Fruit fly (Drosophila melanogaster) whole organism, prepupa: ENCODE data around the gene ZnT77C.

Experiments used
- Blimp-1 ChIP-seq: fragments of 200-800 bp; sonication (Bioruptor generic); optimal IDR thresholded peaks from 3 replicates; lab custom pipeline; 2017; ENCODE audit warnings: missing biosample characterization, missing genetic modification characterization, mild to moderate bottlenecking, moderate library complexity, missing genetic modification reagents
- CG10631 ChIP-seq: fragments of 200-800 bp; sonication (Bioruptor generic); optimal IDR thresholded peaks from 2 replicates; lab custom pipeline; 2016; ENCODE audit warnings: missing biosample characterization, missing genetic modification characterization
- CG10669 ChIP-seq: fragments of 200-800 bp; sonication (Bioruptor generic); optimal IDR thresholded peaks from 3 replicates; lab custom pipeline; 2018; ENCODE audit warnings: missing biosample characterization, mild to moderate bottlenecking, missing genetic modification characterization, moderate library complexity
- CG11762 ChIP-seq: fragments of 200-800 bp; sonication (Bioruptor generic); optimal IDR thresholded peaks from 3 replicates; lab custom pipeline; 2016; ENCODE audit warnings: missing biosample characterization, missing genetic modification characterization; ENCODE audit not compliant: insufficient read depth
- CG1621 ChIP-seq: fragments of 200-800 bp; sonication (Bioruptor generic); optimal IDR thresholded peaks from 3 replicates; lab custom pipeline; 2018; ENCODE audit warnings: missing biosample characterization, mild to moderate bottlenecking, missing genetic modification characterization
- CG16779 ChIP-seq: fragments of 200-800 bp; sonication (Bioruptor generic); optimal IDR thresholded peaks from 3 replicates; lab custom pipeline; 2017; ENCODE audit warnings: missing biosample characterization, mild to moderate bottlenecking, missing genetic modification characterization
- CG3032 ChIP-seq: fragments of 200-800 bp; optimal IDR thresholded peaks from 2 replicates; lab custom pipeline; 2019; ENCODE audit warnings: missing biosample characterization, mild to moderate bottlenecking, missing genetic modification characterization, moderate library complexity
- CG31627 ChIP-seq: fragments of 200-800 bp; sonication (Bioruptor generic); optimal IDR thresholded peaks from 3 replicates; lab custom pipeline; 2016; ENCODE audit warnings: missing biosample characterization, missing genetic modification characterization
- CG32006 ChIP-seq: fragments of 200-800 bp; sonication (Bioruptor generic); optimal IDR thresholded peaks from 3 replicates; lab custom pipeline; 2017; ENCODE audit warnings: missing biosample characterization, mild to moderate bottlenecking, missing genetic modification characterization
- CG34406 ChIP-seq: fragments of 200-800 bp; sonication (Bioruptor generic); optimal IDR thresholded peaks from 3 replicates; lab custom pipeline; 2016; ENCODE audit warnings: missing biosample characterization, missing genetic modification characterization
- CG6163 ChIP-seq: fragments of 200-800 bp; sonication (Bioruptor generic); IDR thresholded peaks from 3 replicates; pipeline ENCODE4 v1.3.6; 2022; ENCODE audit warnings: missing biosample characterization, missing genetic modification characterization
- CG6276 ChIP-seq: fragments of 200-800 bp; sonication (Bioruptor generic); optimal IDR thresholded peaks from 2 replicates; lab custom pipeline; 2017; ENCODE audit warnings: missing biosample characterization, mild to moderate bottlenecking, missing genetic modification characterization
- CG6792 ChIP-seq: fragments of 200-800 bp; sonication (Bioruptor generic); optimal IDR thresholded peaks from 3 replicates; lab custom pipeline; 2016; ENCODE audit warnings: missing biosample characterization, missing genetic modification characterization
- CG6808 ChIP-seq: fragments of 200-800 bp; sonication (Bioruptor generic); optimal IDR thresholded peaks from 3 replicates; lab custom pipeline; 2017; ENCODE audit warnings: missing biosample characterization, missing genetic modification characterization, mild to moderate bottlenecking, moderate library complexity, missing genetic modification reagents
- CG6854 ChIP-seq: fragments of 200-800 bp; sonication (Bioruptor generic); optimal IDR thresholded peaks from 2 replicates; lab custom pipeline; 2017; ENCODE audit warnings: missing biosample characterization, mild to moderate bottlenecking, missing genetic modification characterization
- CG7368 ChIP-seq: fragments of 200-800 bp; sonication (Bioruptor generic); optimal IDR thresholded peaks from 3 replicates; lab custom pipeline; 2016; ENCODE audit warnings: missing biosample characterization, missing genetic modification characterization
- CG8119 ChIP-seq: fragments of 200-800 bp; sonication (Bioruptor generic); IDR thresholded peaks from 3 replicates; pipeline ENCODE4 v1.3.6; 2022; ENCODE audit warnings: missing biosample characterization, missing genetic modification characterization
- CG8632 ChIP-seq: fragments of 200-800 bp; sonication (Bioruptor generic); optimal IDR thresholded peaks from 3 replicates; lab custom pipeline; 2016; ENCODE audit warnings: missing biosample characterization, missing genetic modification characterization
- CG9139 ChIP-seq: fragments of 200-800 bp; sonication (Bioruptor generic); optimal IDR thresholded peaks from 3 replicates; lab custom pipeline; 2017; ENCODE audit warnings: missing biosample characterization, mild to moderate bottlenecking, missing genetic modification characterization
- Eip93F ChIP-seq: fragments of 200-800 bp; sonication (Bioruptor generic); optimal IDR thresholded peaks from 2 replicates; lab custom pipeline; 2016; ENCODE audit warnings: missing biosample characterization, mild to moderate bottlenecking, missing genetic modification characterization
- Ets21C ChIP-seq: fragments of 200-800 bp; sonication (Bioruptor generic); optimal IDR thresholded peaks from 3 replicates; lab custom pipeline; 2016; ENCODE audit warnings: missing biosample characterization, missing genetic modification characterization
- Ets96B ChIP-seq: fragments of 200-800 bp; optimal IDR thresholded peaks from 2 replicates; lab custom pipeline; 2019; ENCODE audit warnings: missing biosample characterization, mild to moderate bottlenecking, missing genetic modification characterization, moderate library complexity
- Gug ChIP-seq: fragments of 200-800 bp; sonication (Bioruptor generic); IDR thresholded peaks from 2 replicates; pipeline ENCODE4 v1.3.6; 2022; ENCODE audit warnings: missing biosample characterization, missing genetic modification characterization
- Hr39 ChIP-seq: fragments of 200-800 bp; sonication (Bioruptor generic); optimal IDR thresholded peaks from 2 replicates; lab custom pipeline; 2016; ENCODE audit warnings: missing biosample characterization, missing genetic modification characterization
- Hr4 ChIP-seq: fragments of 200-800 bp; sonication (Bioruptor generic); optimal IDR thresholded peaks from 3 replicates; lab custom pipeline; 2016; ENCODE audit warnings: missing biosample characterization, missing genetic modification characterization
- Lpt ChIP-seq: fragments of 200-800 bp; sonication (Bioruptor generic); optimal IDR thresholded peaks from 3 replicates; lab custom pipeline; 2016; ENCODE audit warnings: missing biosample characterization, missing genetic modification characterization
- Met ChIP-seq: fragments of 200-800 bp; sonication (Bioruptor generic); optimal IDR thresholded peaks from 3 replicates; lab custom pipeline; 2016; ENCODE audit warnings: missing biosample characterization, missing genetic modification characterization
- OdsH ChIP-seq: fragments of 200-800 bp; sonication (Bioruptor generic); optimal IDR thresholded peaks from 3 replicates; lab custom pipeline; 2016; ENCODE audit warnings: missing biosample characterization, missing genetic modification characterization
- Smox ChIP-seq: fragments of 200-800 bp; sonication (Bioruptor generic); optimal IDR thresholded peaks from 3 replicates; lab custom pipeline; 2016; ENCODE audit warnings: missing biosample characterization, missing genetic modification characterization
- Sox102F ChIP-seq: fragments of 200-800 bp; sonication (Bioruptor generic); optimal IDR thresholded peaks from 2 replicates; lab custom pipeline; 2016; ENCODE audit warnings: missing biosample characterization, mild to moderate bottlenecking, missing genetic modification characterization
- Sox14 ChIP-seq: fragments of 200-800 bp; sonication (Bioruptor generic); optimal IDR thresholded peaks from 3 replicates; lab custom pipeline; 2016; ENCODE audit warnings: missing biosample characterization, missing genetic modification characterization
- Sox15 ChIP-seq: fragments of 200-800 bp; sonication (Bioruptor generic); optimal IDR thresholded peaks from 3 replicates; lab custom pipeline; 2016; ENCODE audit warnings: missing biosample characterization, missing genetic modification characterization
- achi ChIP-seq: fragments of 200-800 bp; sonication (Bioruptor generic); optimal IDR thresholded peaks from 3 replicates; lab custom pipeline; 2016; ENCODE audit warnings: missing biosample characterization, missing genetic modification characterization
- acj6 ChIP-seq: fragments of 200-800 bp; sonication (Bioruptor generic); optimal IDR thresholded peaks from 3 replicates; lab custom pipeline; 2016; ENCODE audit warnings: missing biosample characterization, missing genetic modification characterization
- cyc ChIP-seq: fragments of 200-800 bp; sonication (Bioruptor generic); optimal IDR thresholded peaks from 3 replicates; lab custom pipeline; 2016; ENCODE audit warnings: missing biosample characterization, missing genetic modification characterization
- dac ChIP-seq: fragments of 200-800 bp; sonication (Bioruptor generic); optimal IDR thresholded peaks from 2 replicates; lab custom pipeline; 2017; ENCODE audit warnings: missing biosample characterization, mild to moderate bottlenecking, missing genetic modification characterization
- dsx ChIP-seq: fragments of 200-800 bp; optimal IDR thresholded peaks from 3 replicates; lab custom pipeline; 2019; ENCODE audit warnings: missing biosample characterization, mild to moderate bottlenecking, missing genetic modification characterization, moderate library complexity; ENCODE audit not compliant: poor library complexity, severe bottlenecking
- esn ChIP-seq: fragments of 200-800 bp; sonication (Bioruptor generic); optimal IDR thresholded peaks from 2 replicates; lab custom pipeline; 2016; ENCODE audit warnings: missing biosample characterization, mild to moderate bottlenecking, missing genetic modification characterization, moderate library complexity
- fd59A ChIP-seq: fragments of 200-800 bp; sonication (Bioruptor generic); optimal IDR thresholded peaks from 2 replicates; lab custom pipeline; 2017; ENCODE audit warnings: missing biosample characterization, mild to moderate bottlenecking, missing genetic modification characterization, missing genetic modification reagents
- fd85E ChIP-seq: fragments of 200-800 bp; sonication (Bioruptor generic); optimal IDR thresholded peaks from 3 replicates; lab custom pipeline; 2016; ENCODE audit warnings: missing biosample characterization, missing genetic modification characterization
- fkh ChIP-seq: fragments of 200-800 bp; sonication (Bioruptor generic); optimal IDR thresholded peaks from 3 replicates; lab custom pipeline; 2017; ENCODE audit warnings: missing biosample characterization, mild to moderate bottlenecking, missing genetic modification characterization, moderate library complexity
- net ChIP-seq: fragments of 200-800 bp; sonication (Bioruptor generic); optimal IDR thresholded peaks from 3 replicates; lab custom pipeline; 2016; ENCODE audit warnings: missing biosample characterization, missing genetic modification characterization
- salr ChIP-seq, 2 experiments: fragments of 200-800 bp; sonication (Bioruptor generic); optimal IDR thresholded peaks; 3 replicates each; lab custom pipeline; 2016 to 2018; ENCODE audit warnings: missing biosample characterization in 2 of 2, missing genetic modification characterization in 2 of 2, mild to moderate bottlenecking in 1 of 2
- spab ChIP-seq: fragments of 200-800 bp; sonication (Bioruptor generic); optimal IDR thresholded peaks from 2 replicates; lab custom pipeline; 2017; ENCODE audit warnings: missing biosample characterization, mild to moderate bottlenecking, missing genetic modification characterization, missing genetic modification reagents
- svp ChIP-seq: fragments of 200-800 bp; sonication (Bioruptor generic); peaks from one replicate; lab custom pipeline; 2016; ENCODE audit warnings: missing biosample characterization, missing genetic modification characterization
- topi ChIP-seq: fragments of 200-800 bp; sonication (Bioruptor generic); optimal IDR thresholded peaks from 3 replicates; lab custom pipeline; 2016; ENCODE audit warnings: missing biosample characterization, missing genetic modification characterization
- vri ChIP-seq: fragments of 200-800 bp; sonication (Bioruptor generic); optimal IDR thresholded peaks from 3 replicates; lab custom pipeline; 2016; ENCODE audit warnings: missing biosample characterization, mild to moderate bottlenecking, missing genetic modification characterization

Gene ZnT77C

DNA sequence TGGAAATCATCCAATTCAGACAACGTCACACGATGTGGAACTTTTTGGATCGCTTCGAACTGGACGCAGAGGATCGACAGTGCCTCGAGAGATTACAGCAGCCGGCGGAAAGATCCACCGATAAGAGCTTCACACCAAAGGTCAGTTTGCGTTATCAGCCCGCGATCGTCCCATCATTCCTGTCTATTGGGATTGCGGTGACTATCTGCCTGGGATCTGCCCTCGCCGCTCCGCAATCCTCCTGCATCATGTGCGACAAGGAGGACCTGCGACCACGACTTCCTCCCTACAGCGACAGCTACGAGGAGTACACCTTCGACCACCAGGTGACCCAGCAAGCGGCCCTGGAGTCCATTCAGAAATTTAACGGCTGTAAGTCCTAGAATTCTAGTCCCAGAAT lies 48.7 kb downstream of the ZnT77C start:
- TF ChIP-seq CG6163 (GFP tag; lab: Robert Waterston, UW) (0 out of 3 replicates have a peak, but pooled peaks have one; percentile 22), svp (GFP tag; lab: Kevin White, UChicago) (peak; percentile 96), vri (GFP tag; lab: Kevin White, UChicago) (no peak), spab (GFP tag; lab: Kevin White, UChicago) (no peak), CG6276 (GFP tag; lab: Kevin White, UChicago) (no peak)

DNA sequence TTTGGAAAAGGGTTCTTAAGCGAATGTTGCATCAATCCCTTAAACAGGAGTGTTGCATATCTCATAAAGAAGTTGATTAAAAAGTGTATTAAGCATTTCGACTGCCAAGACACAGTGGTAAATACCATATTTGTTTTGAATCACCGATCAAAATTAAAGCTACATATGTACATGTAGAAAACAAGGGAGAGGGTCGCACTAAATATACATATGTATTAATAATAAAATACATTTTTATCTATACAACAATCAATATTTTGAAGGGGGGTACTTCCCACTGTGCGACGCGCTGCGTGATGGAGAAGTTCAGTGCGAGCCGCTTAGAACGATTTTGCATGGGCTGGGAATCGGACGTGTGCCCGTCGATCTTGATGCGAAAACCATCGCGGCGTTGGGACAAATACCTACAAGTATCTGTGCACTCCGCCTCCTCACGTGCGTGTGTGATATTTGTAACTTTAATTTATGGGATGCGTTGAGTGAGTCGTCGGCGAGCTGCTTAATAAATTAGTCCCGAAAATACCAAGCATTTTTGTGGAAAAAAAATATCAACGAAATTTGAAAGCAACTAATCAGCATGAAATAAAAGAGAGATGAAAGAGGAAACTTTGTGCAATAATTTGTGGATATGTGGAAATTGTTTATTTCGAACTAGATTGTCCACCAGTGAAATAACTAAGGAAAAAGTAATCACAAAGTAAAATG lies 49.8 kb downstream of the ZnT77C start:
- TF ChIP-seq Sox102F (GFP tag; lab: Kevin White, UChicago) (peak; percentile 93), Smox (GFP tag; lab: Kevin White, UChicago) (peak; percentile 88), spab (GFP tag; lab: Kevin White, UChicago) (peak; percentile 80), CG8119 (GFP tag; lab: Robert Waterston, UW) (peak; percentile 86), fd59A (GFP tag; lab: Kevin White, UChicago) (peak; percentile 64), net (GFP tag; lab: Kevin White, UChicago) (peak; percentile 92), cyc (GFP tag; lab: Kevin White, UChicago) (peak; percentile 81), salr (GFP tag; optimal IDR thresholded peaks at IDR 0.05; lab: Kevin White, UChicago) (peak; percentile 68 to 91), Eip93F (GFP tag; lab: Kevin White, UChicago) (peak; percentile 75), dsx (GFP tag; lab: Kevin White, UChicago) (peak; percentile 77), Gug (GFP tag; lab: Robert Waterston, UW) (peak; percentile 85), CG11762 (GFP tag; lab: Kevin White, UChicago) (peak; percentile 84), Ets96B (tag; lab: Kevin White, UChicago) (peak; percentile 82), CG6854 (GFP tag; lab: Kevin White, UChicago) (peak; percentile 82), Lpt (GFP tag; lab: Kevin White, UChicago) (peak; percentile 82), CG34406 (GFP tag; lab: Kevin White, UChicago) (peak; percentile 91), CG16779 (tag; lab: Kevin White, UChicago) (peak; percentile 80), CG7368 (peak; percentile 89), CG1621 (tag; lab: Kevin White, UChicago) (peak; percentile 80), CG31627 (GFP tag; lab: Kevin White, UChicago) (peak; percentile 75), svp (GFP tag; lab: Kevin White, UChicago) (peak; percentile 96), CG9139 (GFP tag; lab: Kevin White, UChicago) (peak; percentile 76), Met (GFP tag; lab: Kevin White, UChicago) (peak; percentile 87), Ets21C (GFP tag; lab: Kevin White, UChicago) (peak; percentile 71), esn (GFP tag; lab: Kevin White, UChicago) (peak; percentile 93), vri (GFP tag; lab: Kevin White, UChicago) (peak; percentile 82), OdsH (GFP tag; lab: Kevin White, UChicago) (peak; percentile 94), CG10669 (peak; percentile 85), Hr4 (peak; percentile 77), CG10631 (GFP tag; lab: Kevin White, UChicago) (peak; percentile 88), CG6808 (peak; percentile 76), dac (GFP tag; lab: Kevin White, UChicago) (peak; percentile 80), CG6276 (GFP tag; lab: Kevin White, UChicago) (peak; percentile 86), Hr39 (peak; percentile 81), CG6792 (GFP tag; lab: Kevin White, UChicago) (peak; percentile 89), fkh (GFP tag; lab: Kevin White, UChicago) (peak; percentile 23), achi (GFP tag; lab: Kevin White, UChicago) (peak; percentile 92), Sox14 (GFP tag; lab: Kevin White, UChicago) (peak; percentile 86), CG3032 (peak; percentile 73), topi (GFP tag; lab: Kevin White, UChicago) (peak; percentile 91), fd85E (GFP tag; lab: Kevin White, UChicago) (peak; percentile 71), acj6 (GFP tag; lab: Kevin White, UChicago) (peak; percentile 92), CG8632 (peak; percentile 93), Blimp-1 (peak; percentile 72), Sox15 (peak; percentile 83), CG32006 (peak; percentile 91)
